Worm (Caenorhabditis elegans) whole organism, L4 larva: ENCODE results near the gene hpx-2.

Experiments
- D1046.2 ChIP-seq: fragments of 200-800 bp; sonication (Bioruptor generic); IDR thresholded peaks from 2 replicates; pipeline ENCODE4 v1.3.6; 2022; ENCODE audit warnings: missing genetic modification characterization, missing compliant biosample characterization
- F10B5.3 ChIP-seq: sonication (generic microtip); optimal IDR thresholded peaks from 2 replicates; lab custom pipeline; 2016; ENCODE audit warnings: mild to moderate bottlenecking, missing genetic modification characterization, missing compliant biosample characterization
- F37D6.2 ChIP-seq: sonication (generic microtip); optimal IDR thresholded peaks from 2 replicates; lab custom pipeline; 2016; ENCODE audit warnings: mild to moderate bottlenecking, missing genetic modification characterization, missing compliant biosample characterization
- T20F7.1 ChIP-seq: fragments of 200-800 bp; sonication (Bioruptor generic); optimal IDR thresholded peaks from 2 replicates; lab custom pipeline; 2018; ENCODE audit warnings: mild to moderate bottlenecking, missing genetic modification characterization, missing compliant biosample characterization
- Y5F2A.4 ChIP-seq: fragments of 200-800 bp; sonication (Bioruptor generic); optimal IDR thresholded peaks from 2 replicates; lab custom pipeline; 2018; ENCODE audit warnings: mild to moderate bottlenecking, missing genetic modification characterization, missing compliant biosample characterization
- ZK546.5 ChIP-seq, 2 experiments: sonication (generic microtip); optimal IDR thresholded peaks; 2 replicates each; lab custom pipeline; 2017; ENCODE audit warnings: missing biosample characterization in 2 of 2, missing genetic modification characterization in 2 of 2
- aha-1 ChIP-seq: fragments of 150-350 bp; peaks from one replicate; lab custom pipeline; 2014; ENCODE audit warnings: missing biosample characterization, missing genetic modification characterization
- aly-2 ChIP-seq: sonication (generic microtip); optimal IDR thresholded peaks from 2 replicates; lab custom pipeline; 2018; ENCODE audit warnings: missing biosample characterization, missing genetic modification characterization
- arid-1 ChIP-seq: fragments of 200-800 bp; sonication (Bioruptor generic); conservative IDR thresholded peaks from 2 replicates; pipeline ENCODE4 v1.3.6; 2022; ENCODE audit warnings: missing genetic modification reagents, missing genetic modification characterization, missing compliant biosample characterization
- ceh-44 ChIP-seq: fragments of 200-800 bp; sonication (Bioruptor generic); IDR thresholded peaks from 2 replicates; pipeline ENCODE4 v1.3.6; 2022; ENCODE audit warnings: missing genetic modification reagents, missing genetic modification characterization, missing compliant biosample characterization
- cey-2 ChIP-seq: sonication (generic microtip); optimal IDR thresholded peaks from 3 replicates; lab custom pipeline; 2017; ENCODE audit warnings: missing genetic modification characterization, mild to moderate bottlenecking, missing compliant biosample characterization, antibody characterized with exemption, borderline replicate concordance; ENCODE audit not compliant: insufficient read depth
- daf-16 ChIP-seq, 3 experiments: sonication (generic microtip); optimal IDR thresholded peaks; 2 replicates each; lab custom pipeline; 2016 to 2017; ENCODE audit warnings: missing genetic modification characterization in 3 of 3, missing genetic modification reagents in 3 of 3, mild to moderate bottlenecking in 2 of 3, missing compliant biosample characterization in 2 of 3, missing biosample characterization in 1 of 3, moderate library complexity in 1 of 3
- daf-19 ChIP-seq: fragments of 200-800 bp; sonication (Bioruptor generic); conservative IDR thresholded peaks from 2 replicates; pipeline ENCODE4 v1.3.6; 2022; ENCODE audit warnings: missing genetic modification characterization, missing compliant biosample characterization
- dmd-6 ChIP-seq: fragments of 200-800 bp; sonication (Bioruptor generic); IDR thresholded peaks from 2 replicates; pipeline ENCODE4 v1.3.6; 2022; ENCODE audit warnings: missing genetic modification reagents, missing genetic modification characterization, missing compliant biosample characterization
- dmd-9 ChIP-seq: fragments of 200-800 bp; sonication (Bioruptor generic); IDR thresholded peaks from 2 replicates; pipeline ENCODE4 v1.3.6; 2022; ENCODE audit warnings: missing genetic modification reagents, missing genetic modification characterization, missing compliant biosample characterization
- dpl-1 ChIP-seq: fragments of 150-350 bp; optimal IDR thresholded peaks from 2 replicates; lab custom pipeline; 2014; ENCODE audit warnings: missing biosample characterization, missing genetic modification reagents, missing genetic modification characterization
- duxl-1 ChIP-seq: sonication (generic microtip); optimal IDR thresholded peaks from 2 replicates; lab custom pipeline; 2016; ENCODE audit warnings: mild to moderate bottlenecking, missing genetic modification characterization, moderate library complexity, missing compliant biosample characterization; ENCODE audit not compliant: poor library complexity
- dve-1 ChIP-seq: sonication (generic microtip); optimal IDR thresholded peaks from 2 replicates; lab custom pipeline; 2017; ENCODE audit warnings: antibody characterized with exemption, mild to moderate bottlenecking, missing genetic modification characterization, missing compliant biosample characterization; ENCODE audit not compliant: insufficient read depth
- hif-1 ChIP-seq, 2 experiments: sonication (generic microtip); optimal IDR thresholded peaks; 2 replicates each; lab custom pipeline; 2016 to 2017; ENCODE audit warnings: missing compliant biosample characterization in 2 of 2, missing genetic modification characterization in 2 of 2, missing genetic modification reagents in 2 of 2, missing genotype in 2 of 2, mild to moderate bottlenecking in 1 of 2
- hlh-11 ChIP-seq: fragments of 200-800 bp; sonication (Bioruptor generic); optimal IDR thresholded peaks from 2 replicates; lab custom pipeline; 2018; ENCODE audit warnings: mild to moderate bottlenecking, missing genetic modification characterization, missing compliant biosample characterization
- hlh-30 ChIP-seq: sonication (generic microtip); optimal IDR thresholded peaks from 2 replicates; lab custom pipeline; 2017; ENCODE audit warnings: antibody characterized with exemption, mild to moderate bottlenecking, missing genetic modification characterization, missing compliant biosample characterization; ENCODE audit not compliant: insufficient read depth
- hmg-1.1 ChIP-seq: fragments of 200-800 bp; sonication (Bioruptor generic); IDR thresholded peaks from 2 replicates; pipeline ENCODE4 v1.3.6; 2022; ENCODE audit warnings: missing genetic modification reagents, missing genetic modification characterization, missing compliant biosample characterization
- jun-1 ChIP-seq: fragments of 150-350 bp; optimal IDR thresholded peaks from 2 replicates; lab custom pipeline; 2014; ENCODE audit warnings: missing biosample characterization, missing genetic modification reagents, missing genetic modification characterization
- lin-13 ChIP-seq: fragments of 150-350 bp; optimal IDR thresholded peaks from 2 replicates; lab custom pipeline; 2014; ENCODE audit warnings: missing biosample characterization, missing genetic modification reagents, missing genetic modification characterization
- lin-29 ChIP-seq: fragments of 200-800 bp; sonication (Bioruptor generic); IDR thresholded peaks from 2 replicates; pipeline ENCODE4 v1.3.6; 2022; ENCODE audit warnings: missing genetic modification reagents, missing genetic modification characterization, missing compliant biosample characterization
- lin-38 ChIP-seq: fragments of 200-800 bp; sonication (Bioruptor generic); IDR thresholded peaks from 2 replicates; pipeline ENCODE4 v1.3.6; 2022; ENCODE audit warnings: missing genetic modification reagents, missing genetic modification characterization, missing compliant biosample characterization
- lin-39 ChIP-seq: fragments of 150-350 bp; optimal IDR thresholded peaks from 2 replicates; lab custom pipeline; 2014; ENCODE audit warnings: missing biosample characterization, missing genetic modification reagents, missing genetic modification characterization
- lir-3 ChIP-seq: sonication (generic microtip); optimal IDR thresholded peaks from 2 replicates; lab custom pipeline; 2016; ENCODE audit warnings: mild to moderate bottlenecking, missing genetic modification characterization, missing compliant biosample characterization
- lsy-2 ChIP-seq, 2 experiments: fragments of 150-350 bp in 1 of 2; sonication (generic microtip) in 1 of 2; optimal IDR thresholded peaks; 2 replicates each; lab custom pipeline; 2014 to 2017; ENCODE audit warnings: missing biosample characterization in 2 of 2, missing genetic modification characterization in 2 of 2
- mes-2 ChIP-seq: sonication (generic microtip); optimal IDR thresholded peaks from 2 replicates; lab custom pipeline; 2016; ENCODE audit warnings: missing genotype, mild to moderate bottlenecking, missing genetic modification characterization, missing compliant biosample characterization; ENCODE audit not compliant: poor library complexity, severe bottlenecking
- mxl-2 ChIP-seq: fragments of 200-800 bp; sonication (Bioruptor generic); conservative IDR thresholded peaks from 2 replicates; pipeline ENCODE4 v1.3.6; 2022; ENCODE audit warnings: missing genetic modification reagents, missing genetic modification characterization, missing compliant biosample characterization
- mxl-3 ChIP-seq: fragments of 200-800 bp; sonication (Bioruptor generic); optimal IDR thresholded peaks from 2 replicates; lab custom pipeline; 2018; ENCODE audit warnings: mild to moderate bottlenecking, missing genetic modification characterization, missing compliant biosample characterization
- nhr-11 ChIP-seq: fragments of 150-350 bp; optimal IDR thresholded peaks from 2 replicates; lab custom pipeline; 2014; ENCODE audit warnings: missing biosample characterization, missing genetic modification characterization
- nhr-28 ChIP-seq: fragments of 150-350 bp; optimal IDR thresholded peaks from 2 replicates; lab custom pipeline; 2014; ENCODE audit warnings: missing biosample characterization, missing genetic modification characterization
- nhr-48 ChIP-seq: sonication (generic microtip); optimal IDR thresholded peaks from 2 replicates; lab custom pipeline; 2016; ENCODE audit warnings: mild to moderate bottlenecking, missing genetic modification characterization, missing compliant biosample characterization
- nhr-6 ChIP-seq: fragments of 150-350 bp; optimal IDR thresholded peaks from 2 replicates; lab custom pipeline; 2014; ENCODE audit warnings: missing biosample characterization, missing genetic modification characterization
- nhr-77 ChIP-seq: fragments of 150-350 bp; optimal IDR thresholded peaks from 2 replicates; lab custom pipeline; 2014; ENCODE audit warnings: missing biosample characterization, missing genetic modification characterization
- pha-4 ChIP-seq, 2 experiments: fragments of 150-350 bp in 1 of 2; fragments of 200-800 bp in 1 of 2; sonication (Bioruptor generic) in 1 of 2; IDR thresholded peaks in 1 of 2; optimal IDR thresholded peaks in 1 of 2; 2 replicates each; pipeline versions ENCODE4 v1.3.6 to Lab custom; 2014 to 2022; ENCODE audit warnings: missing genetic modification characterization in 2 of 2, missing genetic modification reagents in 2 of 2, missing biosample characterization in 1 of 2, missing compliant biosample characterization in 1 of 2
- php-3 ChIP-seq: fragments of 200-800 bp; sonication (Bioruptor generic); IDR thresholded peaks from 2 replicates; pipeline ENCODE4 v1.3.6; 2022; ENCODE audit warnings: missing genetic modification reagents, missing genetic modification characterization, missing compliant biosample characterization
- pqm-1 ChIP-seq: sonication (generic microtip); optimal IDR thresholded peaks from 2 replicates; lab custom pipeline; 2017; ENCODE audit warnings: missing biosample characterization, missing genetic modification characterization
- rbr-2 ChIP-seq: sonication (generic microtip); optimal IDR thresholded peaks from 2 replicates; lab custom pipeline; 2016; ENCODE audit warnings: missing genotype, missing genetic modification characterization, missing compliant biosample characterization
- saeg-2 ChIP-seq: fragments of 200-800 bp; sonication (Bioruptor generic); IDR thresholded peaks from 2 replicates; pipeline ENCODE4 v1.3.6; 2022; ENCODE audit warnings: missing genetic modification reagents, missing genetic modification characterization, missing compliant biosample characterization
- unc-62 ChIP-seq, 3 experiments: fragments of 150-350 bp in 1 of 3; sonication (generic microtip); optimal IDR thresholded peaks in 2 of 3; peaks in 1 of 3; 1 replicate in 1 of 3; 2 replicates in 2 of 3; lab custom pipeline; 2014 to 2017; ENCODE audit warnings: missing biosample characterization in 3 of 3, missing genetic modification characterization in 3 of 3, missing genetic modification reagents in 3 of 3, missing genotype in 1 of 3
- zfp-2 ChIP-seq: sonication (generic microtip); optimal IDR thresholded peaks from 2 replicates; lab custom pipeline; 2016; ENCODE audit warnings: mild to moderate bottlenecking, missing genetic modification characterization, missing compliant biosample characterization
- zip-2 ChIP-seq: fragments of 150-350 bp; optimal IDR thresholded peaks from 2 replicates; lab custom pipeline; 2014; ENCODE audit warnings: missing biosample characterization, missing genetic modification characterization

Gene hpx-2

ce11 chrV:13816877-13817276, 33.4 kb upstream of the hpx-2 start, which contains the start of gene F55B12.2:
Gene F55B12.2 (minus strand): TSS chrV:13816977.
- TF ChIP-seq nhr-77 (tag; lab: Kevin White, UChicago) (no peak), ceh-44 (no peak), ZK546.5 (tag; optimal IDR thresholded peaks at IDR 0.05; lab: Kevin White, UChicago) (no peak), aha-1 (tag; lab: Kevin White, UChicago) (peak; percentile 9), jun-1 (tag; lab: Kevin White, UChicago) (no peak)

- TF ChIP-seq aly-2 (tag; lab: Kevin White, UChicago) (no peak), lin-38 (no peak), hmg-1.1 (0 out of 2 replicates have a peak, but pooled peaks have one; percentile 59), saeg-2 (no peak), mes-2 (peak; percentile 84), arid-1 (0 out of 2 replicates have a peak, but pooled peaks have one; percentile 33), aha-1 (tag; lab: Kevin White, UChicago) (peak; percentile 98), Y5F2A.4 (GFP tag; lab: Kevin White, UChicago) (no peak), T20F7.1 (GFP tag; lab: Kevin White, UChicago) (peak; percentile 67), F10B5.3 (tag; lab: Kevin White, UChicago) (peak; percentile 23), hlh-30 (tag; lab: Kevin White, UChicago) (peak; percentile 66), zip-2 (no peak), lin-13 (GFP tag; lab: Kevin White, UChicago) (peak; percentile 66), nhr-11 (tag; lab: Kevin White, UChicago) (peak; percentile 60), hif-1 (tag; optimal IDR thresholded peaks at IDR 0.05; lab: Kevin White, UChicago) (peak in 1 of 2 experiments; percentile 65), dmd-6 (GFP tag; lab: Robert Waterston, UW) (peak; percentile 70), nhr-48 (tag; lab: Kevin White, UChicago) (peak; percentile 36), hlh-11 (tag; lab: Kevin White, UChicago) (no peak), dpl-1 (GFP tag; lab: Kevin White, UChicago) (peak; percentile 76), mxl-2 (no peak), duxl-1 (tag; lab: Kevin White, UChicago) (peak; percentile 66), nhr-28 (tag; lab: Kevin White, UChicago) (peak; percentile 52), nhr-77 (tag; lab: Kevin White, UChicago) (no peak), lsy-2 (tag; optimal IDR thresholded peaks at IDR 0.05; lab: Kevin White, UChicago) (peak in 1 of 2 experiments; percentile 83), pqm-1 (tag; lab: Kevin White, UChicago) (no peak), daf-16 (GFP tag; optimal IDR thresholded peaks at IDR 0.05; lab: Kevin White, UChicago) (no peak), daf-16 (tag; optimal IDR thresholded peaks at IDR 0.05; lab: Kevin White, UChicago) (peak; percentile 38), lir-3 (tag; lab: Kevin White, UChicago) (no peak), lin-29 (GFP tag; lab: Robert Waterston, UW) (no peak), dmd-9 (GFP tag; lab: Robert Waterston, UW) (no peak), dve-1 (tag; lab: Kevin White, UChicago) (no peak), lin-39 (tag; lab: Kevin White, UChicago) (no peak), cey-2 (tag; lab: Kevin White, UChicago) (no peak), D1046.2 (GFP tag; lab: Robert Waterston, UW) (no peak), pha-4 (GFP tag; IDR thresholded peaks at IDR 0.05; lab: Robert Waterston, UW) (peak; percentile 30; the same call in 1 of the 2 replicates), pha-4 (tag; optimal IDR thresholded peaks at IDR 0.05; lab: Kevin White, UChicago) (peak; percentile 47), ZK546.5 (tag; optimal IDR thresholded peaks at IDR 0.05; lab: Kevin White, UChicago) (no peak), php-3 (GFP tag; lab: Robert Waterston, UW) (peak; percentile 71), mxl-3 (GFP tag; lab: Kevin White, UChicago) (peak; percentile 57), daf-19 (no peak), nhr-6 (tag; lab: Kevin White, UChicago) (peak; percentile 89), F37D6.2 (tag; lab: Kevin White, UChicago) (peak; percentile 36), unc-62 (GFP tag; optimal IDR thresholded peaks at IDR 0.05 in 1 of 2; lab: Kevin White, UChicago) (peak in 1 of 2 experiments; percentile 59), unc-62 (tag; optimal IDR thresholded peaks at IDR 0.05; lab: Kevin White, UChicago) (no peak), zfp-2 (tag; lab: Kevin White, UChicago) (no peak), rbr-2 (peak; percentile 74)
These were observed 31.4 kb upstream of the hpx-2 start, which contains the start of gene sel-10 for ce11 chrV:13818824-13819408. Gene sel-10 (plus strand): TSS chrV:13819361.
